Worm (Caenorhabditis elegans) whole organism, late embryonic: ENCODE data around the gene F10D7.4.

Experiments used
- C08G9.2 ChIP-seq: sonication (generic microtip); optimal IDR thresholded peaks from 2 replicates; lab custom pipeline; 2016; ENCODE audit warnings: mild to moderate bottlenecking, missing genetic modification characterization, moderate library complexity, missing compliant biosample characterization
- C38D4.7 ChIP-seq: fragments of 200-800 bp; sonication (Bioruptor generic); optimal IDR thresholded peaks from 2 replicates; lab custom pipeline; 2018; ENCODE audit warnings: mild to moderate bottlenecking, missing genetic modification characterization, moderate library complexity, missing compliant biosample characterization
- K09A11.1 ChIP-seq: sonication (generic microtip); optimal IDR thresholded peaks from 2 replicates; lab custom pipeline; 2017; ENCODE audit warnings: antibody characterized with exemption, mild to moderate bottlenecking, missing genetic modification characterization, missing compliant biosample characterization; ENCODE audit not compliant: insufficient read depth
- che-1 ChIP-seq: sonication (generic microtip); optimal IDR thresholded peaks from 2 replicates; lab custom pipeline; 2016; ENCODE audit warnings: mild to moderate bottlenecking, missing genetic modification characterization, missing compliant biosample characterization
- dmd-4 ChIP-seq: sonication (generic microtip); optimal IDR thresholded peaks from 2 replicates; lab custom pipeline; 2016; ENCODE audit warnings: borderline replicate concordance, missing genetic modification characterization, missing compliant biosample characterization
- elt-2 ChIP-seq: sonication (generic microtip); optimal IDR thresholded peaks from 2 replicates; lab custom pipeline; 2016; ENCODE audit warnings: missing genetic modification reagents, missing genetic modification characterization, missing compliant biosample characterization
- fkh-10 ChIP-seq: fragments of 150-350 bp; optimal IDR thresholded peaks from 2 replicates; lab custom pipeline; 2014; ENCODE audit warnings: missing biosample characterization, missing genetic modification reagents, missing genetic modification characterization
- hlh-30 ChIP-seq: sonication (generic microtip); optimal IDR thresholded peaks from 2 replicates; lab custom pipeline; 2017; ENCODE audit warnings: antibody characterized with exemption, missing genetic modification characterization, missing compliant biosample characterization; ENCODE audit not compliant: insufficient read depth
- madf-2 ChIP-seq: sonication (generic microtip); optimal IDR thresholded peaks from 2 replicates; lab custom pipeline; 2017; ENCODE audit warnings: missing genetic modification characterization, missing compliant biosample characterization
- nhr-11 ChIP-seq: fragments of 150-350 bp; optimal IDR thresholded peaks from 2 replicates; lab custom pipeline; 2014; ENCODE audit warnings: missing biosample characterization, missing genetic modification characterization
- pax-1 ChIP-seq: fragments of 150-350 bp; optimal IDR thresholded peaks from 2 replicates; lab custom pipeline; 2014; ENCODE audit warnings: missing biosample characterization, missing genetic modification characterization
- pha-4 ChIP-seq: fragments of 150-350 bp; optimal IDR thresholded peaks from 2 replicates; lab custom pipeline; 2018; ENCODE audit warnings: missing biosample characterization, missing genetic modification reagents, missing genetic modification characterization
- pqm-1 ChIP-seq: sonication (generic microtip); optimal IDR thresholded peaks from 2 replicates; lab custom pipeline; 2016; ENCODE audit warnings: missing genetic modification characterization, missing compliant biosample characterization
- ref-2 ChIP-seq: sonication (generic microtip); optimal IDR thresholded peaks from 2 replicates; lab custom pipeline; 2016; ENCODE audit warnings: missing genetic modification characterization, missing compliant biosample characterization

ce11 chrX:17385102-17385501 is 3.2 kb upstream of the F10D7.4 start:
- no peak for TF ChIP-seq C08G9.2 (tag; lab: Kevin White, UChicago)
- TF ChIP-seq nhr-11 (tag; lab: Kevin White, UChicago): no peak
- no peak for TF ChIP-seq madf-2 (tag; lab: Kevin White, UChicago)
- TF ChIP-seq ref-2: no peak
- no peak for TF ChIP-seq hlh-30 (tag; lab: Kevin White, UChicago)
- no peak for TF ChIP-seq pqm-1
- no peak for TF ChIP-seq pax-1 (tag; lab: Kevin White, UChicago)
- no peak for TF ChIP-seq che-1 (tag; lab: Kevin White, UChicago)
- TF ChIP-seq fkh-10 (GFP tag; lab: Kevin White, UChicago): no peak
- no peak for TF ChIP-seq dmd-4 (tag; lab: Kevin White, UChicago)
- TF ChIP-seq C38D4.7 (GFP tag; lab: Kevin White, UChicago): no peak
- TF ChIP-seq pha-4: no peak
- no peak for TF ChIP-seq K09A11.1 (tag; lab: Kevin White, UChicago)
- TF ChIP-seq elt-2 (tag; lab: Kevin White, UChicago): no peak
